Worm (Caenorhabditis elegans) whole organism, L4 larva: Measurements from ENCODE around the gene T24E12.10.

ENCODE experiments used
- F37D6.2 ChIP-seq: sonication (generic microtip); optimal IDR thresholded peaks from 2 replicates; lab custom pipeline; 2016; ENCODE audit warnings: mild to moderate bottlenecking, missing genetic modification characterization, missing compliant biosample characterization
- ceh-82 ChIP-seq: sonication (generic microtip); optimal IDR thresholded peaks from 2 replicates; lab custom pipeline; 2017; ENCODE audit warnings: missing biosample characterization, missing genetic modification characterization
- duxl-1 ChIP-seq: sonication (generic microtip); optimal IDR thresholded peaks from 2 replicates; lab custom pipeline; 2016; ENCODE audit warnings: mild to moderate bottlenecking, missing genetic modification characterization, moderate library complexity, missing compliant biosample characterization; ENCODE audit not compliant: poor library complexity
- lir-3 ChIP-seq: sonication (generic microtip); optimal IDR thresholded peaks from 2 replicates; lab custom pipeline; 2016; ENCODE audit warnings: mild to moderate bottlenecking, missing genetic modification characterization, missing compliant biosample characterization
- pha-4 ChIP-seq, 2 experiments: fragments of 150-350 bp in 1 of 2; fragments of 200-800 bp in 1 of 2; sonication (Bioruptor generic) in 1 of 2; IDR thresholded peaks in 1 of 2; optimal IDR thresholded peaks in 1 of 2; 2 replicates each; pipeline versions ENCODE4 v1.3.6 to Lab custom; 2014 to 2022; ENCODE audit warnings: missing genetic modification characterization in 2 of 2, missing genetic modification reagents in 2 of 2, missing biosample characterization in 1 of 2, missing compliant biosample characterization in 1 of 2
- sdz-12 ChIP-seq: fragments of 200-800 bp; sonication (Bioruptor generic); optimal IDR thresholded peaks from 2 replicates; lab custom pipeline; 2018; ENCODE audit warnings: mild to moderate bottlenecking, missing genetic modification characterization, missing compliant biosample characterization
- unc-130 ChIP-seq: sonication (generic microtip); optimal IDR thresholded peaks from 2 replicates; lab custom pipeline; 2016; ENCODE audit warnings: missing genetic modification reagents, missing genetic modification characterization, missing compliant biosample characterization
- unc-62 ChIP-seq, 3 experiments: fragments of 150-350 bp in 1 of 3; sonication (generic microtip); optimal IDR thresholded peaks in 2 of 3; peaks in 1 of 3; 1 replicate in 1 of 3; 2 replicates in 2 of 3; lab custom pipeline; 2014 to 2017; ENCODE audit warnings: missing biosample characterization in 3 of 3, missing genetic modification characterization in 3 of 3, missing genetic modification reagents in 3 of 3, missing genotype in 1 of 3
- ztf-11 ChIP-seq: fragments of 150-350 bp; optimal IDR thresholded peaks from 2 replicates; lab custom pipeline; 2014; ENCODE audit warnings: missing biosample characterization, missing genetic modification characterization

- TF ChIP-seq pha-4 (GFP tag; IDR thresholded peaks at IDR 0.05; lab: Robert Waterston, UW), result no peak
- no peak for TF ChIP-seq pha-4 (tag; optimal IDR thresholded peaks at IDR 0.05; lab: Kevin White, UChicago)
- TF ChIP-seq sdz-12 (GFP tag; lab: Kevin White, UChicago), result no peak
- TF ChIP-seq ceh-82 (tag; lab: Kevin White, UChicago), result no peak
- no peak for TF ChIP-seq unc-130 (GFP tag; lab: Kevin White, UChicago)
- TF ChIP-seq F37D6.2 (tag; lab: Kevin White, UChicago), result no peak
- TF ChIP-seq duxl-1 (tag; lab: Kevin White, UChicago), result no peak
- TF ChIP-seq unc-62 (GFP tag; optimal IDR thresholded peaks at IDR 0.05 in 1 of 2; lab: Kevin White, UChicago), result no peak
- TF ChIP-seq unc-62 (tag; optimal IDR thresholded peaks at IDR 0.05; lab: Kevin White, UChicago), result no peak
- TF ChIP-seq ztf-11, result no peak
- TF ChIP-seq lir-3 (tag; lab: Kevin White, UChicago), result no peak
These were observed 4.8 kb upstream of the T24E12.10 start for ce11 chrII:3777802-3778201.
